Worm (Caenorhabditis elegans) whole organism, L4 larva: Measurements from ENCODE around the gene col-158.
A peak's percentile ranks its signal among the peaks of the same experiment; 100 is the strongest.

ENCODE experiments used
- T26A8.4 ChIP-seq: fragments of 200-800 bp; sonication (Bioruptor generic); IDR thresholded peaks from 2 replicates; pipeline ENCODE4 v1.3.6; 2022; ENCODE audit warnings: missing genetic modification characterization, missing compliant biosample characterization
- aha-1 ChIP-seq: fragments of 150-350 bp; peaks from one replicate; lab custom pipeline; 2014; ENCODE audit warnings: missing biosample characterization, missing genetic modification characterization
- attf-4 ChIP-seq: sonication (generic microtip); optimal IDR thresholded peaks from 3 replicates; lab custom pipeline; 2017; ENCODE audit warnings: missing biosample characterization, missing genetic modification characterization
- ctbp-1 ChIP-seq: fragments of 200-800 bp; sonication (Bioruptor generic); IDR thresholded peaks from 2 replicates; pipeline ENCODE4 v1.3.6; 2022; ENCODE audit warnings: missing genetic modification reagents, missing genetic modification characterization, missing compliant biosample characterization
- daf-12 ChIP-seq: fragments of 150-350 bp; optimal IDR thresholded peaks from 2 replicates; lab custom pipeline; 2014; ENCODE audit warnings: missing biosample characterization, missing genetic modification reagents, missing genetic modification characterization
- daf-16 ChIP-seq, 3 experiments: sonication (generic microtip); optimal IDR thresholded peaks; 2 replicates each; lab custom pipeline; 2016 to 2017; ENCODE audit warnings: missing genetic modification characterization in 3 of 3, missing genetic modification reagents in 3 of 3, mild to moderate bottlenecking in 2 of 3, missing compliant biosample characterization in 2 of 3, missing biosample characterization in 1 of 3, moderate library complexity in 1 of 3
- dmd-6 ChIP-seq: fragments of 200-800 bp; sonication (Bioruptor generic); IDR thresholded peaks from 2 replicates; pipeline ENCODE4 v1.3.6; 2022; ENCODE audit warnings: missing genetic modification reagents, missing genetic modification characterization, missing compliant biosample characterization
- duxl-1 ChIP-seq: sonication (generic microtip); optimal IDR thresholded peaks from 2 replicates; lab custom pipeline; 2016; ENCODE audit warnings: mild to moderate bottlenecking, missing genetic modification characterization, moderate library complexity, missing compliant biosample characterization; ENCODE audit not compliant: poor library complexity
- egl-43 ChIP-seq: fragments of 200-800 bp; sonication (Bioruptor generic); IDR thresholded peaks from 2 replicates; pipeline ENCODE4 v1.3.6; 2022; ENCODE audit warnings: missing genetic modification reagents, missing genetic modification characterization, missing compliant biosample characterization
- hlh-11 ChIP-seq: fragments of 200-800 bp; sonication (Bioruptor generic); optimal IDR thresholded peaks from 2 replicates; lab custom pipeline; 2018; ENCODE audit warnings: mild to moderate bottlenecking, missing genetic modification characterization, missing compliant biosample characterization
- hlh-30 ChIP-seq: sonication (generic microtip); optimal IDR thresholded peaks from 2 replicates; lab custom pipeline; 2017; ENCODE audit warnings: antibody characterized with exemption, mild to moderate bottlenecking, missing genetic modification characterization, missing compliant biosample characterization; ENCODE audit not compliant: insufficient read depth
- hmg-1.1 ChIP-seq: fragments of 200-800 bp; sonication (Bioruptor generic); IDR thresholded peaks from 2 replicates; pipeline ENCODE4 v1.3.6; 2022; ENCODE audit warnings: missing genetic modification reagents, missing genetic modification characterization, missing compliant biosample characterization
- jun-1 ChIP-seq: fragments of 150-350 bp; optimal IDR thresholded peaks from 2 replicates; lab custom pipeline; 2014; ENCODE audit warnings: missing biosample characterization, missing genetic modification reagents, missing genetic modification characterization
- lim-7 ChIP-seq: fragments of 200-800 bp; sonication (Bioruptor generic); IDR thresholded peaks from 2 replicates; pipeline ENCODE4 v1.3.6; 2022; ENCODE audit warnings: missing genetic modification characterization, missing compliant biosample characterization
- lin-29 ChIP-seq: fragments of 200-800 bp; sonication (Bioruptor generic); IDR thresholded peaks from 2 replicates; pipeline ENCODE4 v1.3.6; 2022; ENCODE audit warnings: missing genetic modification reagents, missing genetic modification characterization, missing compliant biosample characterization
- lsy-2 ChIP-seq, 2 experiments: fragments of 150-350 bp in 1 of 2; sonication (generic microtip) in 1 of 2; optimal IDR thresholded peaks; 2 replicates each; lab custom pipeline; 2014 to 2017; ENCODE audit warnings: missing biosample characterization in 2 of 2, missing genetic modification characterization in 2 of 2
- mdl-1 ChIP-seq, 2 experiments: fragments of 150-350 bp in 1 of 2; sonication (generic microtip) in 1 of 2; optimal IDR thresholded peaks; 2 replicates each; lab custom pipeline; 2014 to 2017; ENCODE audit warnings: missing biosample characterization in 2 of 2, missing genetic modification characterization in 2 of 2
- mep-1 ChIP-seq: fragments of 150-350 bp; sonication (generic microtip); optimal IDR thresholded peaks from 3 replicates; lab custom pipeline; 2014; ENCODE audit warnings: missing biosample characterization, missing genetic modification characterization
- mes-2 ChIP-seq: sonication (generic microtip); optimal IDR thresholded peaks from 2 replicates; lab custom pipeline; 2016; ENCODE audit warnings: missing genotype, mild to moderate bottlenecking, missing genetic modification characterization, missing compliant biosample characterization; ENCODE audit not compliant: poor library complexity, severe bottlenecking
- mxl-3 ChIP-seq: fragments of 200-800 bp; sonication (Bioruptor generic); optimal IDR thresholded peaks from 2 replicates; lab custom pipeline; 2018; ENCODE audit warnings: mild to moderate bottlenecking, missing genetic modification characterization, missing compliant biosample characterization
- nhr-6 ChIP-seq: fragments of 150-350 bp; optimal IDR thresholded peaks from 2 replicates; lab custom pipeline; 2014; ENCODE audit warnings: missing biosample characterization, missing genetic modification characterization
- pha-4 ChIP-seq, 2 experiments: fragments of 150-350 bp in 1 of 2; fragments of 200-800 bp in 1 of 2; sonication (Bioruptor generic) in 1 of 2; IDR thresholded peaks in 1 of 2; optimal IDR thresholded peaks in 1 of 2; 2 replicates each; pipeline versions ENCODE4 v1.3.6 to Lab custom; 2014 to 2022; ENCODE audit warnings: missing genetic modification characterization in 2 of 2, missing genetic modification reagents in 2 of 2, missing biosample characterization in 1 of 2, missing compliant biosample characterization in 1 of 2
- pqm-1 ChIP-seq: sonication (generic microtip); optimal IDR thresholded peaks from 2 replicates; lab custom pipeline; 2017; ENCODE audit warnings: missing biosample characterization, missing genetic modification characterization
- rbr-2 ChIP-seq: sonication (generic microtip); optimal IDR thresholded peaks from 2 replicates; lab custom pipeline; 2016; ENCODE audit warnings: missing genotype, missing genetic modification characterization, missing compliant biosample characterization
- set-16 ChIP-seq: fragments of 200-800 bp; sonication (Bioruptor generic); IDR thresholded peaks from 2 replicates; pipeline ENCODE4 v1.3.6; 2022; ENCODE audit warnings: missing genetic modification reagents, missing genetic modification characterization, missing compliant biosample characterization
- skn-1 ChIP-seq: fragments of 150-350 bp; optimal IDR thresholded peaks from 2 replicates; lab custom pipeline; 2014; ENCODE audit warnings: missing biosample characterization, missing genetic modification characterization
- tag-97 ChIP-seq: fragments of 200-800 bp; sonication (Bioruptor generic); IDR thresholded peaks from 2 replicates; pipeline ENCODE4 v1.3.6; 2022; ENCODE audit warnings: missing genetic modification characterization, missing compliant biosample characterization
- unc-62 ChIP-seq, 3 experiments: fragments of 150-350 bp in 1 of 3; sonication (generic microtip); optimal IDR thresholded peaks in 2 of 3; peaks in 1 of 3; 1 replicate in 1 of 3; 2 replicates in 2 of 3; lab custom pipeline; 2014 to 2017; ENCODE audit warnings: missing biosample characterization in 3 of 3, missing genetic modification characterization in 3 of 3, missing genetic modification reagents in 3 of 3, missing genotype in 1 of 3
- ztf-11 ChIP-seq: fragments of 150-350 bp; optimal IDR thresholded peaks from 2 replicates; lab custom pipeline; 2014; ENCODE audit warnings: missing biosample characterization, missing genetic modification characterization
- ztf-7 ChIP-seq: fragments of 150-350 bp; optimal IDR thresholded peaks from 2 replicates; lab custom pipeline; 2014; ENCODE audit warnings: missing biosample characterization, missing genetic modification characterization

Gene col-158

DNA sequence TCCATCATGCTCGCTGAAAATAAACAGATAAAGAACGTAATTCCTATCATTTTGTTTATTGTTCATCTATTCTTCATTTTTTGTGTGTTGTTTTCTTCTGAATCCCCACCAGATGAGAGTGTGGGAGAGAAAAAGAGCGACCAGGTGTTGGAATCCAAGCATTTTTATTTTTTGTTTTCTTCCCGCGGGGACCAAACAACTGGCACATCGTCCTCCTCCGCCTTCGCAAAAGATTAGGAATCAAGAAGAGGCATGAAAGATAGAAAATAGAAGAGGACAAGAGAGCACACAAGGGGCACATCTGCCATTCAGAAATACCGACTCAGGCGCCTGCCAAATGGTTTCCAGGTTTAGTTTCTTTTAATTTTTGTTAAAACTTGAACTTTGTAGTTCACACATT lies 6.7 kb downstream of the col-158 start, which contains the start of gene R13H4.2:
TSS of gene R13H4.2 (plus strand) at position 319 of the 400 bp plus-strand sequence.
- TF ChIP-seq hlh-11 (tag; lab: Kevin White, UChicago) (peak; percentile 63), daf-16 (GFP tag; optimal IDR thresholded peaks at IDR 0.05; lab: Kevin White, UChicago) (peak in 1 of 2 experiments; percentile 96), daf-16 (tag; optimal IDR thresholded peaks at IDR 0.05; lab: Kevin White, UChicago) (no peak), pqm-1 (no peak), duxl-1 (tag; lab: Kevin White, UChicago) (no peak)

DNA sequence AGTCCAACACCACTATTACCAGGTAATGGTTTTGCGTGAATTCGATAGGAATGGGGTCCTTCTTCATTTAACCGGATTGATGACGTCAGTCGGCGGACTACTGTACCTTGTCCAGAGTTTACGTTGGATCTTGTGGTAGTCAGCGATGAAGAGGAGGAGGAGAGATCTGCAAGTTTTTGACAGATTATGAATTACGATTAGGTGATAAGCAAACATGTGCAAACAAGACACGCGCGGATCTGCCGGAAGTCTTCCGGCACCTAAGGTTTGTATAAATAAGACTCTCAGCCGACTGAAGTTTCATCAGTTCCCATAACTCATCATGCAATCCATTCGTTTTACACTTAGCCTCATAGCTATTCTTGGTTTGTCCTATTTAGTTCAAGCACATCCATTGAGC lies 9.8 kb downstream of the col-158 start, which contains the start of gene idpb-5:
TSS of gene idpb-5 (plus strand) at position 301 of the 400 bp plus-strand sequence.
- no peak for TF ChIP-seq lim-7 (GFP tag; lab: Robert Waterston, UW)
- TF ChIP-seq pha-4 (GFP tag; IDR thresholded peaks at IDR 0.05; lab: Robert Waterston, UW) = no peak
- TF ChIP-seq pha-4 (tag; optimal IDR thresholded peaks at IDR 0.05; lab: Kevin White, UChicago) = no peak
- no peak for TF ChIP-seq jun-1 (tag; lab: Kevin White, UChicago)
- TF ChIP-seq hmg-1.1 (GFP tag; lab: Robert Waterston, UW) = no peak
- no peak for TF ChIP-seq daf-16 (GFP tag; optimal IDR thresholded peaks at IDR 0.05; lab: Kevin White, UChicago)
- no peak for TF ChIP-seq daf-16 (tag; optimal IDR thresholded peaks at IDR 0.05; lab: Kevin White, UChicago)
- TF ChIP-seq ztf-11 (tag; lab: Kevin White, UChicago) = no peak
- TF ChIP-seq, all 104 proteins: peak for 0

DNA sequence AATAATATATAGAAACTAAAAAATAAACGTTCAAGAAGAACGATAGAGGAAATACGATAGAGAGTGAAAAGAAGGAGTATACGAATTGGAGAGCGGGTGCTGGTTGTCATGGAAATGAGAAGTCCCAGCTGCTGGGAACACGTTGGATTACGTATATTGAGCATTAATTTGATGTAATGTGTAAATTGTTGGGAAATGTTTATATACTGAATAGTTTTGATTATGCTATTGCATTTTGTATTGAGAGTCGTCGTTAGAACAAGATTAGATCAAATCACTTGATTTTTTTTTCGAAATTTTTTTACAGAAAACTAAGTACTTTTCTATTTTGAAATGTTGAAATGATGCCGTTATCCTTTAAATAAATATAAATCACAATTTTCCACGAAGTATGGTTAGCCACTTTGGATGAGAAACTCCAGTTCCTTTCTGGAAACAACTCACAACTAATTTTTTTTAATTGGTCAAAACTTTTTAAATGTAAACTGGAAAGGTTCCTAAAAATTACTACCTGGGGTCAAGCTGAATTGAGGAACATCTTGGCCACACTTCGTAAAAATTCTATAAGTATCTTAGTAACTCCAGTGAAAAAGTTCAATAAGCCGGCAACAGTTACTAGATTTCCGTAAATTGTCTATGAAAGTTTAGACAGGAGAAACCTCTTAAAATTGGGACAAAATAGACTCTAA lies 14.4 kb downstream of the col-158 start, which contains the start of gene nphp-4:
TSS of gene nphp-4 (minus strand) at position 51 of the 689 bp plus-strand sequence.
- peak in 1 of 2 experiments; percentile 75 for TF ChIP-seq unc-62 (GFP tag; optimal IDR thresholded peaks at IDR 0.05 in 1 of 2; lab: Kevin White, UChicago)
- no peak for TF ChIP-seq unc-62 (tag; optimal IDR thresholded peaks at IDR 0.05; lab: Kevin White, UChicago)
- TF ChIP-seq lin-29 = no peak

DNA sequence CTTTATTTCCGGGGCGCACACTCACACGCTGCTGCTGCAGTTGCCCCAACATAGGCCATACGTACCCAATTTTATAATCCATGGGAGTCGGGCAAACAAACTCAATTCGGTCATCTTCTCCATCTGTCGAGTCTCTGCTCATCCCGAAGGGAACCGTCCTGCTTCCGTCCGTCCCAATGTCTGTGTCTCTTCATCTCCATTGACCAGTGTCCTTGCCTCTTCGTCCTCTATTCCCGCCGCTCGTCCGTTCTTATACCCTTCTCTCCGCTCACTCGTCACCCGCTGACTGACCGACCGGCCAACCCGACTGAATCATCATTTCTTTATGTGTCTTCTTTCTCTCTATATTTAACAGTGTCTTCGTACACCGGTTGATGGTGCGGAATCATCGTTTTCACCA lies 15.4 kb downstream of the col-158 start:
- TF ChIP-seq ztf-7 (tag; lab: Kevin White, UChicago) (no peak), set-16 (GFP tag; lab: Robert Waterston, UW) (peak; percentile 58), lsy-2 (tag; optimal IDR thresholded peaks at IDR 0.05; lab: Kevin White, UChicago) (peak in 1 of 2 experiments; percentile 51), duxl-1 (tag; lab: Kevin White, UChicago) (peak; percentile 14), skn-1 (no peak), egl-43 (GFP tag; lab: Robert Waterston, UW) (peak; percentile 77), attf-4 (no peak), T26A8.4 (GFP tag; lab: Robert Waterston, UW) (0 out of 2 replicates have a peak, but pooled peaks have one; percentile 30), hlh-11 (tag; lab: Kevin White, UChicago) (peak; percentile 72), hmg-1.1 (GFP tag; lab: Robert Waterston, UW) (peak; percentile 61), ctbp-1 (GFP tag; lab: Robert Waterston, UW) (peak; percentile 55; the same call in 1 of the 2 replicates), dmd-6 (GFP tag; lab: Robert Waterston, UW) (no peak), mxl-3 (GFP tag; lab: Kevin White, UChicago) (peak; percentile 30), mes-2 (peak; percentile 34), unc-62 (GFP tag; optimal IDR thresholded peaks at IDR 0.05 in 1 of 2; lab: Kevin White, UChicago) (peak in 1 of 2 experiments; percentile 89), unc-62 (tag; optimal IDR thresholded peaks at IDR 0.05; lab: Kevin White, UChicago) (no peak), mdl-1 (tag; optimal IDR thresholded peaks at IDR 0.05; lab: Kevin White, UChicago) (peak in 1 of 2 experiments; percentile 43), rbr-2 (tag; lab: Kevin White, UChicago) (peak; percentile 23), nhr-6 (tag; lab: Kevin White, UChicago) (peak; percentile 89), tag-97 (GFP tag; lab: Robert Waterston, UW) (no peak), pqm-1 (peak; percentile 45), hlh-30 (peak; percentile 23), mep-1 (tag; lab: Kevin White, UChicago) (peak; percentile 52)

DNA sequence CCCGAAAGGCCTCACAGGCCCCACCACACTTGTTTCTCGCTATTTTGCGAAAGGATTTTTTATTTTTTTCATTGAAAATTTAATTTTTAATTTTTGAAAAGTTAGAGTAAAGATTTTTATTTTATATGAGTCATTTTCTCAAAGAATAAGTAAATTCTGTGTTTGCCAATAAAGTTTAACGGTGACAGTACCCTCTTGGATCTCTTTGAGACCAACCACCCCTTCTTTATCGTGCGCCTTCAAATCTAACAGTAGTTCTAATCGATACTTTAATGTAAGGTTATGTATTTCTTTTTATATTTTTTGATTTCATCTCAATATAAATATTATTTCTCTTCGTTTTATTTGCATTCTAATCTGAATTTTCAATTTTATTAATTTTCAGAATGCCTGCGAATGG lies 16.1 kb downstream of the col-158 start, which contains the start of gene hmp-1:
TSS of gene hmp-1 (plus strand) at position 380 of the 400 bp plus-strand sequence.
- TF ChIP-seq daf-12 (tag; lab: Kevin White, UChicago) (no peak), aha-1 (peak; percentile 9)
